Worm (Caenorhabditis elegans): ENCODE measurements around the gene ndub-11.

DNA sequence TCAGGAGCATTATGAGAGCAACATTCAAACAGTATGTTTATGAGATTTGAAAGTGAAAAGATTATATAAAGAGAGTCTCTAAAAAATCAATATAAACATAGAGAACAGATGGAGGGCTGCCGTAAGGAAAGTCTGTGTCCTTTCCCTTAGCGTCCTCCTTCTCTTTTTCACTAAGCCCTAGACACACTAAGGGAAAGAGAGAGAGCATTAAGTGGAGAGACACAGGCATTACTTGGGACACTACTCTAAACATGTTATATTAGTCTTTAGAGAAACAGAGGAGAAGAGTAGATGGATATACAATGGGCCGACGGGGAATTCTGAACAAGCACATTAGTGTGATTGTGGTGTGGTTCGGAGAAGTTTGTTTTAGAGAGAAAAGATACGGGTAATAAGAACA is 33.7 kb downstream of the ndub-11 start:
- TF ChIP-seq scrt-1 (GFP tag; IDR thresholded peaks at IDR 0.05) = no peak
- no peak for TF ChIP-seq F13C5.2 (tag; optimal IDR thresholded peaks at IDR 0.05)
- TF ChIP-seq hmg-4 (GFP tag; optimal IDR thresholded peaks at IDR 0.05) = no peak
- no peak for TF ChIP-seq ama-1 (optimal IDR thresholded peaks at IDR 0.05)
- TF ChIP-seq flt-1 (GFP tag; IDR thresholded peaks at IDR 0.05) = no peak
- TF ChIP-seq hmbx-1 (tag; optimal IDR thresholded peaks at IDR 0.05) = no peak
